Worm (Caenorhabditis elegans): ENCODE data around the gene C44C1.6.

C44C1.6 gene

ce11 chrX:1012385-1012866 is 42.4 kb upstream of the C44C1.6 start:
- TF ChIP-seq ztf-28 (GFP tag; IDR thresholded peaks at IDR 0.05) (no peak), tbp1 (GFP tag; optimal IDR thresholded peaks at IDR 0.05) (peak; percentile 16), rcor-1 (GFP tag; IDR thresholded peaks at IDR 0.05) (no peak), hlh-26 (GFP tag; conservative IDR thresholded peaks at IDR 0.05) (no peak), pha-4 (tag; optimal IDR thresholded peaks at IDR 0.05) (no peak), B0261.1 (tag; optimal IDR thresholded peaks at IDR 0.05) (no peak), rpc-1 (optimal IDR thresholded peaks at IDR 0.05) (no peak), rpc-1 (tag; optimal IDR thresholded peaks at IDR 0.05) (no peak), unc-62 (GFP tag; optimal IDR thresholded peaks at IDR 0.05) (no peak), F10E7.11 (tag; optimal IDR thresholded peaks at IDR 0.05) (peak; percentile 7), F37B4.10 (GFP tag; IDR thresholded peaks at IDR 0.05) (no peak), lin-35 (GFP tag; optimal IDR thresholded peaks at IDR 0.05) (no peak), nhr-80 (tag; optimal IDR thresholded peaks at IDR 0.05) (no peak), efl-1 (GFP tag; optimal IDR thresholded peaks at IDR 0.05) (no peak), rec-8 (tag; optimal IDR thresholded peaks at IDR 0.05) (no peak), ceh-79 (tag; optimal IDR thresholded peaks at IDR 0.05) (no peak), C06A6.2 (GFP tag; conservative IDR thresholded peaks at IDR 0.05) (no peak), ceh-91 (GFP tag; IDR thresholded peaks at IDR 0.05) (no peak), madf-6 (GFP tag; IDR thresholded peaks at IDR 0.05) (no peak), Y95B8A.8 (GFP tag; IDR thresholded peaks at IDR 0.05) (peak; percentile 72; the same call in 1 of the 2 replicates), hmg-1.2 (GFP tag; IDR thresholded peaks at IDR 0.05) (peak; percentile 40; the same call in 1 of the 2 replicates), snpc-4 (GFP tag; optimal IDR thresholded peaks at IDR 0.05) (no peak), snpc-4 (tag; optimal IDR thresholded peaks at IDR 0.05) (no peak), egrh-3 (GFP tag; IDR thresholded peaks at IDR 0.05) (no peak), F49E8.2 (tag; optimal IDR thresholded peaks at IDR 0.05; ENCODE audit: insufficient read depth) (no peak), bed-2 (GFP tag; IDR thresholded peaks at IDR 0.05) (no peak), somi-1 (GFP tag; optimal IDR thresholded peaks at IDR 0.05) (peak; percentile 55), lir-1 (GFP tag; conservative IDR thresholded peaks at IDR 0.05) (no peak), B0336.3 (GFP tag; IDR thresholded peaks at IDR 0.05) (peak; percentile 64; the same call in 1 of the 2 replicates), F39B2.1 (GFP tag; IDR thresholded peaks at IDR 0.05) (no peak), cebp-1 (GFP tag; IDR thresholded peaks at IDR 0.05) (no peak), cebp-1 (tag; optimal IDR thresholded peaks at IDR 0.05) (peak; percentile 57), attf-3 (GFP tag; conservative IDR thresholded peaks at IDR 0.05) (no peak), ztf-6 (GFP tag; IDR thresholded peaks at IDR 0.05) (no peak), let-607 (tag; optimal IDR thresholded peaks at IDR 0.05) (peak; percentile 22), dox-1 (GFP tag; IDR thresholded peaks at IDR 0.05) (no peak; the same call in 1 of the 2 replicates), mel-28 (tag; optimal IDR thresholded peaks at IDR 0.05; ENCODE audit: borderline replicate concordance) (no peak), attf-6 (GFP tag; IDR thresholded peaks at IDR 0.05) (no peak), F52B5.7 (tag; optimal IDR thresholded peaks at IDR 0.05) (no peak), ceh-40 (GFP tag; IDR thresholded peaks at IDR 0.05) (no peak), egl-18 (GFP tag; IDR thresholded peaks at IDR 0.05) (no peak), ztf-22 (GFP tag; optimal IDR thresholded peaks at IDR 0.05) (peak; percentile 35), hsf-1 (GFP tag; IDR thresholded peaks at IDR 0.05) (no peak), snpc-1.3 (tag; optimal IDR thresholded peaks at IDR 0.05; ENCODE audit: insufficient read depth) (no peak), nfya-2 (GFP tag; IDR thresholded peaks at IDR 0.05) (no peak), nfyb-1 (GFP tag; IDR thresholded peaks at IDR 0.05) (peak; percentile 80), cebp-2 (GFP tag; IDR thresholded peaks at IDR 0.05) (0 out of 2 replicates have a peak, but pooled peaks have one; percentile 31), F23B12.7 (tag; optimal IDR thresholded peaks at IDR 0.05; ENCODE audit: insufficient read depth) (no peak), ztf-18 (tag; optimal IDR thresholded peaks at IDR 0.05) (no peak)

Measured in whole organism, young adult.